Fruit fly (Drosophila melanogaster) whole organism, prepupa: ENCODE measurements around the gene CG7017.
A peak's percentile ranks its signal among the peaks of the same experiment; 100 is the strongest.

Experiments
- Blimp-1 ChIP-seq: fragments of 200-800 bp; sonication (Bioruptor generic); optimal IDR thresholded peaks from 3 replicates; lab custom pipeline; 2017; ENCODE audit warnings: missing biosample characterization, missing genetic modification characterization, mild to moderate bottlenecking, moderate library complexity, missing genetic modification reagents
- CG10631 ChIP-seq: fragments of 200-800 bp; sonication (Bioruptor generic); optimal IDR thresholded peaks from 2 replicates; lab custom pipeline; 2016; ENCODE audit warnings: missing biosample characterization, missing genetic modification characterization
- CG10669 ChIP-seq: fragments of 200-800 bp; sonication (Bioruptor generic); optimal IDR thresholded peaks from 3 replicates; lab custom pipeline; 2018; ENCODE audit warnings: missing biosample characterization, mild to moderate bottlenecking, missing genetic modification characterization, moderate library complexity
- CG11762 ChIP-seq: fragments of 200-800 bp; sonication (Bioruptor generic); optimal IDR thresholded peaks from 3 replicates; lab custom pipeline; 2016; ENCODE audit warnings: missing biosample characterization, missing genetic modification characterization; ENCODE audit not compliant: insufficient read depth
- CG11902 ChIP-seq: fragments of 200-800 bp; sonication (Bioruptor generic); optimal IDR thresholded peaks from 3 replicates; lab custom pipeline; 2016; ENCODE audit warnings: missing biosample characterization, missing genetic modification characterization
- CG15336 ChIP-seq: fragments of 200-800 bp; sonication (Bioruptor generic); IDR thresholded peaks from 2 replicates; pipeline ENCODE4 v1.3.6; 2022; ENCODE audit warnings: missing biosample characterization, missing genetic modification characterization
- CG1621 ChIP-seq: fragments of 200-800 bp; sonication (Bioruptor generic); optimal IDR thresholded peaks from 3 replicates; lab custom pipeline; 2018; ENCODE audit warnings: missing biosample characterization, mild to moderate bottlenecking, missing genetic modification characterization
- CG16779 ChIP-seq: fragments of 200-800 bp; sonication (Bioruptor generic); optimal IDR thresholded peaks from 3 replicates; lab custom pipeline; 2017; ENCODE audit warnings: missing biosample characterization, mild to moderate bottlenecking, missing genetic modification characterization
- CG3032 ChIP-seq: fragments of 200-800 bp; optimal IDR thresholded peaks from 2 replicates; lab custom pipeline; 2019; ENCODE audit warnings: missing biosample characterization, mild to moderate bottlenecking, missing genetic modification characterization, moderate library complexity
- CG32006 ChIP-seq: fragments of 200-800 bp; sonication (Bioruptor generic); optimal IDR thresholded peaks from 3 replicates; lab custom pipeline; 2017; ENCODE audit warnings: missing biosample characterization, mild to moderate bottlenecking, missing genetic modification characterization
- CG34406 ChIP-seq: fragments of 200-800 bp; sonication (Bioruptor generic); optimal IDR thresholded peaks from 3 replicates; lab custom pipeline; 2016; ENCODE audit warnings: missing biosample characterization, missing genetic modification characterization
- CG3919 ChIP-seq: fragments of 200-800 bp; sonication (Bioruptor generic); optimal IDR thresholded peaks from 3 replicates; lab custom pipeline; 2016; ENCODE audit warnings: missing biosample characterization, missing genetic modification characterization
- CG6163 ChIP-seq: fragments of 200-800 bp; sonication (Bioruptor generic); IDR thresholded peaks from 3 replicates; pipeline ENCODE4 v1.3.6; 2022; ENCODE audit warnings: missing biosample characterization, missing genetic modification characterization
- CG6276 ChIP-seq: fragments of 200-800 bp; sonication (Bioruptor generic); optimal IDR thresholded peaks from 2 replicates; lab custom pipeline; 2017; ENCODE audit warnings: missing biosample characterization, mild to moderate bottlenecking, missing genetic modification characterization
- CG6792 ChIP-seq: fragments of 200-800 bp; sonication (Bioruptor generic); optimal IDR thresholded peaks from 3 replicates; lab custom pipeline; 2016; ENCODE audit warnings: missing biosample characterization, missing genetic modification characterization
- CG6808 ChIP-seq: fragments of 200-800 bp; sonication (Bioruptor generic); optimal IDR thresholded peaks from 3 replicates; lab custom pipeline; 2017; ENCODE audit warnings: missing biosample characterization, missing genetic modification characterization, mild to moderate bottlenecking, moderate library complexity, missing genetic modification reagents
- CG6854 ChIP-seq: fragments of 200-800 bp; sonication (Bioruptor generic); optimal IDR thresholded peaks from 2 replicates; lab custom pipeline; 2017; ENCODE audit warnings: missing biosample characterization, mild to moderate bottlenecking, missing genetic modification characterization
- CG7368 ChIP-seq: fragments of 200-800 bp; sonication (Bioruptor generic); optimal IDR thresholded peaks from 3 replicates; lab custom pipeline; 2016; ENCODE audit warnings: missing biosample characterization, missing genetic modification characterization
- CG8319 ChIP-seq: fragments of 200-800 bp; sonication (Bioruptor generic); optimal IDR thresholded peaks from 3 replicates; lab custom pipeline; 2016; ENCODE audit warnings: missing biosample characterization, missing genetic modification characterization
- CG8632 ChIP-seq: fragments of 200-800 bp; sonication (Bioruptor generic); optimal IDR thresholded peaks from 3 replicates; lab custom pipeline; 2016; ENCODE audit warnings: missing biosample characterization, missing genetic modification characterization
- CG9139 ChIP-seq: fragments of 200-800 bp; sonication (Bioruptor generic); optimal IDR thresholded peaks from 3 replicates; lab custom pipeline; 2017; ENCODE audit warnings: missing biosample characterization, mild to moderate bottlenecking, missing genetic modification characterization
- Eip78C ChIP-seq: fragments of 200-800 bp; sonication (Bioruptor generic); peaks from one replicate; lab custom pipeline; 2016; ENCODE audit warnings: missing biosample characterization, missing genetic modification characterization
- Eip93F ChIP-seq: fragments of 200-800 bp; sonication (Bioruptor generic); optimal IDR thresholded peaks from 2 replicates; lab custom pipeline; 2016; ENCODE audit warnings: missing biosample characterization, mild to moderate bottlenecking, missing genetic modification characterization
- Ets21C ChIP-seq: fragments of 200-800 bp; sonication (Bioruptor generic); optimal IDR thresholded peaks from 3 replicates; lab custom pipeline; 2016; ENCODE audit warnings: missing biosample characterization, missing genetic modification characterization
- Ets96B ChIP-seq: fragments of 200-800 bp; optimal IDR thresholded peaks from 2 replicates; lab custom pipeline; 2019; ENCODE audit warnings: missing biosample characterization, mild to moderate bottlenecking, missing genetic modification characterization, moderate library complexity
- Gug ChIP-seq: fragments of 200-800 bp; sonication (Bioruptor generic); IDR thresholded peaks from 2 replicates; pipeline ENCODE4 v1.3.6; 2022; ENCODE audit warnings: missing biosample characterization, missing genetic modification characterization
- Hr38 ChIP-seq: sonication (Bioruptor generic); optimal IDR thresholded peaks from 2 replicates; lab custom pipeline; 2016; ENCODE audit warnings: missing biosample characterization, missing genetic modification characterization
- Hr39 ChIP-seq: fragments of 200-800 bp; sonication (Bioruptor generic); optimal IDR thresholded peaks from 2 replicates; lab custom pipeline; 2016; ENCODE audit warnings: missing biosample characterization, missing genetic modification characterization
- Lpt ChIP-seq: fragments of 200-800 bp; sonication (Bioruptor generic); optimal IDR thresholded peaks from 3 replicates; lab custom pipeline; 2016; ENCODE audit warnings: missing biosample characterization, missing genetic modification characterization
- Sox102F ChIP-seq: fragments of 200-800 bp; sonication (Bioruptor generic); optimal IDR thresholded peaks from 2 replicates; lab custom pipeline; 2016; ENCODE audit warnings: missing biosample characterization, mild to moderate bottlenecking, missing genetic modification characterization
- achi ChIP-seq: fragments of 200-800 bp; sonication (Bioruptor generic); optimal IDR thresholded peaks from 3 replicates; lab custom pipeline; 2016; ENCODE audit warnings: missing biosample characterization, missing genetic modification characterization
- acj6 ChIP-seq: fragments of 200-800 bp; sonication (Bioruptor generic); optimal IDR thresholded peaks from 3 replicates; lab custom pipeline; 2016; ENCODE audit warnings: missing biosample characterization, missing genetic modification characterization
- cyc ChIP-seq: fragments of 200-800 bp; sonication (Bioruptor generic); optimal IDR thresholded peaks from 3 replicates; lab custom pipeline; 2016; ENCODE audit warnings: missing biosample characterization, missing genetic modification characterization
- dsx ChIP-seq: fragments of 200-800 bp; optimal IDR thresholded peaks from 3 replicates; lab custom pipeline; 2019; ENCODE audit warnings: missing biosample characterization, mild to moderate bottlenecking, missing genetic modification characterization, moderate library complexity; ENCODE audit not compliant: poor library complexity, severe bottlenecking
- eg ChIP-seq: fragments of 200-800 bp; sonication (Bioruptor generic); IDR thresholded peaks from 3 replicates; pipeline ENCODE4 v1.3.6; 2022; ENCODE audit warnings: missing biosample characterization, missing genetic modification characterization
- esn ChIP-seq: fragments of 200-800 bp; sonication (Bioruptor generic); optimal IDR thresholded peaks from 2 replicates; lab custom pipeline; 2016; ENCODE audit warnings: missing biosample characterization, mild to moderate bottlenecking, missing genetic modification characterization, moderate library complexity
- fd59A ChIP-seq: fragments of 200-800 bp; sonication (Bioruptor generic); optimal IDR thresholded peaks from 2 replicates; lab custom pipeline; 2017; ENCODE audit warnings: missing biosample characterization, mild to moderate bottlenecking, missing genetic modification characterization, missing genetic modification reagents
- fd85E ChIP-seq: fragments of 200-800 bp; sonication (Bioruptor generic); optimal IDR thresholded peaks from 3 replicates; lab custom pipeline; 2016; ENCODE audit warnings: missing biosample characterization, missing genetic modification characterization
- fkh ChIP-seq: fragments of 200-800 bp; sonication (Bioruptor generic); optimal IDR thresholded peaks from 3 replicates; lab custom pipeline; 2017; ENCODE audit warnings: missing biosample characterization, mild to moderate bottlenecking, missing genetic modification characterization, moderate library complexity
- lz ChIP-seq: fragments of 200-800 bp; sonication (Bioruptor generic); optimal IDR thresholded peaks from 3 replicates; lab custom pipeline; 2016; ENCODE audit warnings: missing biosample characterization, missing genetic modification characterization
- net ChIP-seq: fragments of 200-800 bp; sonication (Bioruptor generic); optimal IDR thresholded peaks from 3 replicates; lab custom pipeline; 2016; ENCODE audit warnings: missing biosample characterization, missing genetic modification characterization
- pdm3 ChIP-seq: fragments of 200-800 bp; sonication (Bioruptor generic); optimal IDR thresholded peaks from 3 replicates; lab custom pipeline; 2016; ENCODE audit warnings: missing biosample characterization, missing genetic modification characterization
- salr ChIP-seq, 2 experiments: fragments of 200-800 bp; sonication (Bioruptor generic); optimal IDR thresholded peaks; 3 replicates each; lab custom pipeline; 2016 to 2018; ENCODE audit warnings: missing biosample characterization in 2 of 2, missing genetic modification characterization in 2 of 2, mild to moderate bottlenecking in 1 of 2
- ss ChIP-seq, 2 experiments: fragments of 200-800 bp; sonication (Bioruptor generic); optimal IDR thresholded peaks; 2 replicates in 1 of 2; 3 replicates in 1 of 2; lab custom pipeline; 2017 to 2018; ENCODE audit warnings: mild to moderate bottlenecking in 2 of 2, missing biosample characterization in 2 of 2, missing genetic modification characterization in 2 of 2, moderate library complexity in 1 of 2
- svp ChIP-seq: fragments of 200-800 bp; sonication (Bioruptor generic); peaks from one replicate; lab custom pipeline; 2016; ENCODE audit warnings: missing biosample characterization, missing genetic modification characterization

The CG7017 gene

DNA sequence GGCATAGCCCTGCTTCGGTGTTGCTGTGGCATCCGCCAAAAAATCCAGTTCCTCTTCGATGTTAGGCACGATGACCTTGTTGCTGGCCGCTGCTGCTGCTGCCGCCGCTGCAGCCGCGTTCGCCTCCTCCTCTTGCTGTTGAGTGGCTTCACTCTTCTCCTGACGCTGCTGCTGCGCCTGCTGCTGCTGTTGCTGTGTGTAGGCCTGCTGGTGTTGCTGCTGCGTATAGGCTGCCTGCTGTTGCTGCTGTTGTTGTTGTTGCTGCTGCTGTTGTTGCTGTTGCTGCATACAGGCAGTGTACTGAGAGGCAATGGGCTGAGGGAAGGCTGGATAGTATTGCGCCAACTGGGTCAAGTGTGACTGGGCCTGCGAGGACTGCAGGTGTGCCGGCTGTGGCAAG, 25.2 kb upstream of the CG7017 start:
- TF ChIP-seq Hr39 (GFP tag; lab: Kevin White, UChicago) (no peak), Blimp-1 (GFP tag; lab: Kevin White, UChicago) (no peak), CG10631 (GFP tag; lab: Kevin White, UChicago) (no peak), Lpt (no peak), Ets21C (GFP tag; lab: Kevin White, UChicago) (no peak), CG8319 (GFP tag; lab: Kevin White, UChicago) (no peak), acj6 (GFP tag; lab: Kevin White, UChicago) (no peak), CG6792 (GFP tag; lab: Kevin White, UChicago) (no peak), CG15336 (no peak), CG16779 (tag; lab: Kevin White, UChicago) (no peak), eg (no peak), CG8632 (GFP tag; lab: Kevin White, UChicago) (no peak), net (GFP tag; lab: Kevin White, UChicago) (no peak)

DNA sequence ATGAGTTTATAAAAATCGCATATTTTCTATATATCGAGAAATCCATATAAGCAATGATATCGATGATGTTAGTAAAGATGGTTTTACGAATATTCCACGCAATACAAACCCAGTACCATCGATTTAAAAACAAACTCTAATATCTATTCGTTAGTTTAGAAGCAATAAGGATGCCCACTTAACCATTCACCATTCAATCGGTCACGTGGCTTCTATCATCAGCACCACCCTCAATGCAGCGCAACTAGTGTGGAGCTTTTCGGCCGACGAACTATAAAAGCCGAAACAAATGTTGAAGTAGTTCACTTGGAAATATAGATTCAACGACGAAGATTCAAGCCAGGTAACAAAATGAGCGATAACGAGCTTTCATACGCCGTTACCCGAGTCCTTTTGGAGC, 19.4 kb upstream of the CG7017 start, which contains the start of gene CG13813:
CG13813 (plus strand) TSS at position 301 of the 400 bp plus-strand sequence.
- TF ChIP-seq dsx (GFP tag; lab: Kevin White, UChicago) (no peak), Gug (no peak), pdm3 (GFP tag; lab: Kevin White, UChicago) (no peak), salr (GFP tag; optimal IDR thresholded peaks at IDR 0.05; lab: Kevin White, UChicago) (no peak), Hr39 (GFP tag; lab: Kevin White, UChicago) (no peak), CG7368 (GFP tag; lab: Kevin White, UChicago) (no peak), CG6276 (GFP tag; lab: Kevin White, UChicago) (no peak), fkh (GFP tag; lab: Kevin White, UChicago) (no peak), fd59A (no peak), cyc (GFP tag; lab: Kevin White, UChicago) (no peak), CG11902 (GFP tag; lab: Kevin White, UChicago) (no peak), CG34406 (GFP tag; lab: Kevin White, UChicago) (no peak), CG8632 (GFP tag; lab: Kevin White, UChicago) (no peak), CG9139 (GFP tag; lab: Kevin White, UChicago) (no peak), CG15336 (no peak), CG1621 (tag; lab: Kevin White, UChicago) (no peak), Eip93F (GFP tag; lab: Kevin White, UChicago) (no peak)

DNA sequence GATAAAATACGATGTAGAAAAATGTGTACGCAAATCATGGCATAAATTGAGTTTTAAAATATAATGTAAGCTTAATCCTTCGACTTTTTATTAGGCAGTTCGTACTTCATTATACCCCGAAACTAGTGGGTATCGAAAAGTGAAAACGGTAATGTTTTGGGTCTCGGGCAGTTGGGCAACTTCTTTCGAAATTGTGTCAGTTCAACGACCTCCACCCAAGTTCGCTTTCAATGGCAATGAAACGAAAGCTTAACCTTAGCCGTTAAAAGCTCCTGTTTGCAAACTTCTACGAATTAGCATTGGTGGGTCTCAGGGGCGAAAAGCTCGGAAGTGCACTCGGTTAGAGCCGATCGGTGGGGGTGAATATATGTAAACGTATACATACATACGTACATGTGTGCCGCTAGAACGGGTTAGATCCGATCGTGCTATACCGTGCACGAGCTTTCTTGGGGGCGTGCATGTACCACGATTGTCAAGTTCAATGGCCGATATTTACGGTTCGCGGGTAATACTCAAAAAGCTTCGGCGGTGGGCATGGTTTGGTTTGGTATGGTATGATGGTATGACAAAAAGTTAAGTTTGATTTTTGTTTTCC, 18.4 kb upstream of the CG7017 start:
- TF ChIP-seq fd85E (no peak), Hr38 (GFP tag; lab: Kevin White, UChicago) (no peak), eg (no peak), lz (GFP tag; lab: Kevin White, UChicago) (no peak), CG3032 (tag; lab: Kevin White, UChicago) (no peak), Blimp-1 (GFP tag; lab: Kevin White, UChicago) (peak; percentile 87), Sox102F (GFP tag; lab: Kevin White, UChicago) (no peak), CG3919 (GFP tag; lab: Kevin White, UChicago) (no peak), Eip78C (GFP tag; lab: Kevin White, UChicago) (peak; percentile 74), pdm3 (GFP tag; lab: Kevin White, UChicago) (no peak), CG6808 (GFP tag; lab: Kevin White, UChicago) (no peak), CG11762 (no peak), Hr39 (GFP tag; lab: Kevin White, UChicago) (no peak), CG1621 (tag; lab: Kevin White, UChicago) (no peak), CG32006 (no peak), Eip93F (GFP tag; lab: Kevin White, UChicago) (peak; percentile 76), CG6163 (0 out of 3 replicates have a peak, but pooled peaks have one; percentile 17), Ets96B (no peak), acj6 (GFP tag; lab: Kevin White, UChicago) (no peak), achi (GFP tag; lab: Kevin White, UChicago) (no peak), CG34406 (GFP tag; lab: Kevin White, UChicago) (no peak), CG10631 (GFP tag; lab: Kevin White, UChicago) (no peak), CG6854 (GFP tag; lab: Kevin White, UChicago) (no peak), esn (peak; percentile 17), Ets21C (GFP tag; lab: Kevin White, UChicago) (no peak), CG7368 (GFP tag; lab: Kevin White, UChicago) (no peak), CG10669 (GFP tag; lab: Kevin White, UChicago) (no peak), Gug (no peak), ss (GFP tag; optimal IDR thresholded peaks at IDR 0.05; lab: Kevin White, UChicago) (no peak), svp (GFP tag; lab: Kevin White, UChicago) (no peak), CG8319 (GFP tag; lab: Kevin White, UChicago) (no peak), fkh (GFP tag; lab: Kevin White, UChicago) (no peak), CG6792 (GFP tag; lab: Kevin White, UChicago) (no peak)
